Fruit fly (Drosophila melanogaster) whole organism, adult: Measurements from ENCODE around the gene SPoCk.

Source experiments
- CG11617 ChIP-seq: fragments of 200-800 bp; sonication (Bioruptor generic); optimal IDR thresholded peaks from 2 replicates; lab custom pipeline; 2017; ENCODE audit warnings: mild to moderate bottlenecking, missing biosample characterization, missing genetic modification reagents, missing genetic modification characterization
- CG5204 ChIP-seq: fragments of 200-800 bp; sonication (Bioruptor generic); optimal IDR thresholded peaks from 2 replicates; lab custom pipeline; 2016; ENCODE audit warnings: missing biosample characterization, missing genetic modification characterization
- Hr96 ChIP-seq: fragments of 200-800 bp; sonication (Bioruptor generic); optimal IDR thresholded peaks from 2 replicates; lab custom pipeline; 2016; ENCODE audit warnings: missing biosample characterization, missing genetic modification characterization
- Mnt ChIP-seq: fragments of 200-800 bp; sonication (Bioruptor generic); optimal IDR thresholded peaks from 2 replicates; lab custom pipeline; 2016; ENCODE audit warnings: missing biosample characterization, mild to moderate bottlenecking, missing genetic modification characterization
- cic ChIP-seq: fragments of 200-800 bp; sonication (Bioruptor generic); optimal IDR thresholded peaks from 2 replicates; lab custom pipeline; 2017; ENCODE audit warnings: missing biosample characterization, mild to moderate bottlenecking, missing genetic modification characterization, moderate library complexity
- ovo ChIP-seq: fragments of 200-800 bp; sonication (Bioruptor generic); optimal IDR thresholded peaks from 2 replicates; lab custom pipeline; 2016; ENCODE audit warnings: missing biosample characterization, missing genetic modification characterization

DNA sequence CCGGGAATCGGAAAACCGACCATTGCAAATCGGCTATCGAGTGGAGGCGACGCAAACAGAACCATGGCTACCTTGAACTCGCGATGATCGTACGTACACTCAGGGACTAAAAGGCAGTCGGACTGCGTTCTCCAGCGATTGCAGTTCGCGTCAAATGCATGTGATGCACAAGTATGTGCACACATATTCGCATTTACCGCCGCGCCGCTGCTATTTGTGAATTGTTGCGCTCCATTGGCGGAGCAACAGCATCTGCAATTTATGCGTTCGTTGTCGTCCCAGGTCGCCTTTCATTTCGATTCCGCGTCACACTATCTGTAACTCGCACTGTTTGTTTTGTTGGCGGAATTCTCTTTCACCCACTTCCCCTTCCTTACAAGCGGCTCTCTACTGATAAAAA, 70.9 kb downstream of the SPoCk start:
- TF ChIP-seq CG5204 (GFP tag; lab: Kevin White, UChicago), result no peak
- no peak for TF ChIP-seq Hr96 (GFP tag; lab: Kevin White, UChicago)
- no peak for TF ChIP-seq Mnt (GFP tag; lab: Kevin White, UChicago)
- TF ChIP-seq CG11617, result no peak
- no peak for TF ChIP-seq cic (GFP tag; lab: Kevin White, UChicago)
- TF ChIP-seq ovo (GFP tag; lab: Kevin White, UChicago), result no peak
